Worm (Caenorhabditis elegans) whole organism, L2 larva: ENCODE data around the gene seb-3.

Experiments
- R02D3.7 ChIP-seq: fragments of 150-350 bp; optimal IDR thresholded peaks from 2 replicates; lab custom pipeline; 2014; ENCODE audit warnings: missing biosample characterization, missing genetic modification characterization
- ZK546.5 ChIP-seq: sonication (generic microtip); optimal IDR thresholded peaks from 2 replicates; lab custom pipeline; 2017; ENCODE audit warnings: missing biosample characterization, missing genetic modification characterization
- ceh-82 ChIP-seq: fragments of 150-350 bp; optimal IDR thresholded peaks from 2 replicates; lab custom pipeline; 2014; ENCODE audit warnings: missing biosample characterization, missing genetic modification characterization
- egl-27 ChIP-seq: sonication (generic microtip); optimal IDR thresholded peaks from 3 replicates; lab custom pipeline; 2017; ENCODE audit warnings: missing biosample characterization, missing genetic modification reagents, missing genetic modification characterization
- fos-1 ChIP-seq: fragments of 150-350 bp; optimal IDR thresholded peaks from 2 replicates; lab custom pipeline; 2014; ENCODE audit warnings: missing biosample characterization, missing genetic modification characterization
- lin-39 ChIP-seq: fragments of 150-350 bp; optimal IDR thresholded peaks from 2 replicates; lab custom pipeline; 2014; ENCODE audit warnings: missing biosample characterization, missing genetic modification reagents, missing genetic modification characterization
- mdl-1 ChIP-seq, 2 experiments: fragments of 150-350 bp in 1 of 2; sonication (generic microtip) in 1 of 2; optimal IDR thresholded peaks; 2 replicates each; lab custom pipeline; 2017; ENCODE audit warnings: missing biosample characterization in 2 of 2, missing genetic modification characterization in 2 of 2
- nhr-10 ChIP-seq: sonication (generic microtip); optimal IDR thresholded peaks from 2 replicates; lab custom pipeline; 2017; ENCODE audit warnings: missing biosample characterization, missing genetic modification characterization
- nhr-21 ChIP-seq: fragments of 150-350 bp; optimal IDR thresholded peaks from 2 replicates; lab custom pipeline; 2014; ENCODE audit warnings: missing biosample characterization, missing genetic modification characterization
- nhr-237 ChIP-seq: fragments of 150-350 bp; optimal IDR thresholded peaks from 2 replicates; lab custom pipeline; 2014; ENCODE audit warnings: missing biosample characterization, missing genetic modification characterization
- zag-1 ChIP-seq: fragments of 150-350 bp; optimal IDR thresholded peaks from 2 replicates; lab custom pipeline; 2014; ENCODE audit warnings: missing biosample characterization, missing genetic modification characterization

DNA sequence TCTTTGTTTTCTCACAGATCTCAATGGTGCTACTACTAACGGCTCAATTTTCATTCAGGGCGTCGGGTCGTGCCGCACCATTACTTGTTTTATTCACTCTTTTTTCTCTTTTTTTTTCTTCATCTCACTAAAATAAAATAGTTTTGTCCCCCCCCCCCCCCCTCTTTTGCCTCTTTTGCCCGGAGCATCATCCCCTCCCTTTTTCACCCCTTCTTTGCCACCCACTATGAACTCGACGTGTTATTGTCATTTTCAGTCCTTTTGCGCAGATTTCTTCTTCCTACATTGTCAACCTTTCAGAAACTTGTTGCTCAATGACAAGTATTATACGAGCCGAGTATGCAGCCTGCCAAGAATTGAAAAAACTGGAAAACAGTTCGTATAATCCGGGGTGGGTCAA is at the start of gene seb-3:
- TF ChIP-seq nhr-237 (tag; lab: Kevin White, UChicago) (no peak), zag-1 (no peak), ZK546.5 (no peak), nhr-21 (tag; lab: Kevin White, UChicago) (no peak), mdl-1 (tag; optimal IDR thresholded peaks at IDR 0.05; lab: Kevin White, UChicago) (no peak), nhr-10 (tag; lab: Kevin White, UChicago) (no peak), fos-1 (no peak), egl-27 (tag; lab: Kevin White, UChicago) (no peak), R02D3.7 (tag; lab: Kevin White, UChicago) (no peak), ceh-82 (no peak), lin-39 (tag; lab: Kevin White, UChicago) (no peak)
